Worm (Caenorhabditis elegans) whole organism, L1 larva: ENCODE results near the gene fbxa-28.

ENCODE experiments used
- alr-1 ChIP-seq: fragments of 200-800 bp; sonication (Bioruptor generic); optimal IDR thresholded peaks from 2 replicates; lab custom pipeline; 2018; ENCODE audit warnings: borderline replicate concordance, mild to moderate bottlenecking, missing genetic modification characterization, missing compliant biosample characterization
- fkh-8 ChIP-seq: sonication (generic microtip); optimal IDR thresholded peaks from 2 replicates; lab custom pipeline; 2016; ENCODE audit warnings: mild to moderate bottlenecking, missing genetic modification characterization, missing compliant biosample characterization
- mdl-1 ChIP-seq, 2 experiments: fragments of 150-350 bp; optimal IDR thresholded peaks; 2 replicates each; lab custom pipeline; 2014 to 2017; ENCODE audit warnings: missing biosample characterization in 2 of 2, missing genetic modification characterization in 2 of 2, inconsistent platforms in 1 of 2
- unc-62 ChIP-seq: fragments of 150-350 bp; optimal IDR thresholded peaks from 2 replicates; lab custom pipeline; 2014; ENCODE audit warnings: missing biosample characterization, missing genetic modification reagents, missing genetic modification characterization

DNA sequence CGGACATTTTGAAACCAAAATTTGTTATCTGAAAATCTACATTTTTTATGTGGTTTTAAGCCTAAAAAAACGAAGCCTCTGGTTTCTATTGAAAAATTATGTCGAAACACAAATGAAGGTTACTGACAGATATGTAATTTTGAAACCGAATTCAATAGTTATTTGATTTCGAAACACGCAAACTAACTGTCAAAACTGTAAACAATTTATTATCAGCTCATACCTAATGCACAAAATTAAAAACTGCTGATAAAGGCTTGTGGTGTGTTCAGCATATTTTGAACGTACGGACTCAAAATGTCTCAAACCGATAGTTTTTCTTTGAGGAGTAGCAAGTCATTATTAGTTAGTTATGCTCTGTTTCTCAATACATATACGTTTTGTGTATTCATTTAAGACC lies 44.8 kb downstream of the fbxa-28 start, which contains the start of gene fbxa-26:
- TF ChIP-seq unc-62 (no peak), mdl-1 (tag; optimal IDR thresholded peaks at IDR 0.05; lab: Kevin White, UChicago) (no peak), alr-1 (tag; lab: Kevin White, UChicago) (no peak), fkh-8 (tag; lab: Kevin White, UChicago) (no peak)
